Worm (Caenorhabditis elegans) whole organism, L2 larva: ENCODE data around the gene tpi-1.
A peak's percentile ranks its signal among the peaks of the same experiment; 100 is the strongest.

Source experiments
- C34F6.9 ChIP-seq: fragments of 150-350 bp; optimal IDR thresholded peaks from 2 replicates; lab custom pipeline; 2014; ENCODE audit warnings: missing biosample characterization, missing genetic modification characterization
- F13H6.1 ChIP-seq: sonication (generic microtip); optimal IDR thresholded peaks from 2 replicates; lab custom pipeline; 2016; ENCODE audit warnings: missing genetic modification characterization, missing compliant biosample characterization
- ZK546.5 ChIP-seq: sonication (generic microtip); optimal IDR thresholded peaks from 2 replicates; lab custom pipeline; 2017; ENCODE audit warnings: missing biosample characterization, missing genetic modification characterization
- alr-1 ChIP-seq: fragments of 150-350 bp; optimal IDR thresholded peaks from 2 replicates; lab custom pipeline; 2014; ENCODE audit warnings: missing biosample characterization, missing genetic modification characterization
- aly-2 ChIP-seq: fragments of 150-350 bp; optimal IDR thresholded peaks from 2 replicates; lab custom pipeline; 2014; ENCODE audit warnings: missing biosample characterization, missing genetic modification characterization
- ama-1 ChIP-seq: fragments of 150-350 bp; optimal IDR thresholded peaks from 2 replicates; lab custom pipeline; 2018; ENCODE audit warnings: inconsistent platforms
- blmp-1 ChIP-seq: sonication (generic microtip); optimal IDR thresholded peaks from 2 replicates; lab custom pipeline; 2017; ENCODE audit warnings: missing genetic modification characterization, mild to moderate bottlenecking, missing compliant biosample characterization, antibody characterized with exemption, moderate library complexity; ENCODE audit not compliant: insufficient read depth
- ceh-16 ChIP-seq: fragments of 150-350 bp; optimal IDR thresholded peaks from 2 replicates; lab custom pipeline; 2014; ENCODE audit warnings: missing biosample characterization, missing genetic modification characterization
- ceh-82 ChIP-seq: fragments of 150-350 bp; optimal IDR thresholded peaks from 2 replicates; lab custom pipeline; 2014; ENCODE audit warnings: missing biosample characterization, missing genetic modification characterization
- dmd-4 ChIP-seq: sonication (generic microtip); optimal IDR thresholded peaks from 2 replicates; lab custom pipeline; 2017; ENCODE audit warnings: missing biosample characterization, missing genetic modification characterization
- egl-27 ChIP-seq: sonication (generic microtip); optimal IDR thresholded peaks from 3 replicates; lab custom pipeline; 2017; ENCODE audit warnings: missing biosample characterization, missing genetic modification reagents, missing genetic modification characterization
- elt-1 ChIP-seq: fragments of 150-350 bp; optimal IDR thresholded peaks from 2 replicates; lab custom pipeline; 2014; ENCODE audit warnings: missing biosample characterization, missing genetic modification characterization
- elt-3 ChIP-seq: sonication (generic microtip); optimal IDR thresholded peaks from 2 replicates; lab custom pipeline; 2017; ENCODE audit warnings: missing biosample characterization, missing genetic modification characterization
- fos-1 ChIP-seq: fragments of 150-350 bp; optimal IDR thresholded peaks from 2 replicates; lab custom pipeline; 2014; ENCODE audit warnings: missing biosample characterization, missing genetic modification characterization
- gmeb-1 ChIP-seq: fragments of 150-350 bp; optimal IDR thresholded peaks from 2 replicates; lab custom pipeline; 2014; ENCODE audit warnings: missing biosample characterization, missing genetic modification characterization
- lin-13 ChIP-seq: fragments of 150-350 bp; optimal IDR thresholded peaks from 2 replicates; lab custom pipeline; 2014; ENCODE audit warnings: missing biosample characterization, missing genetic modification reagents, missing genetic modification characterization
- lin-39 ChIP-seq: fragments of 150-350 bp; optimal IDR thresholded peaks from 2 replicates; lab custom pipeline; 2014; ENCODE audit warnings: missing biosample characterization, missing genetic modification reagents, missing genetic modification characterization
- mab-5 ChIP-seq: fragments of 150-350 bp; optimal IDR thresholded peaks from 2 replicates; lab custom pipeline; 2014; ENCODE audit warnings: missing biosample characterization, missing genetic modification characterization
- mdl-1 ChIP-seq, 2 experiments: fragments of 150-350 bp in 1 of 2; sonication (generic microtip) in 1 of 2; optimal IDR thresholded peaks; 2 replicates each; lab custom pipeline; 2017; ENCODE audit warnings: missing biosample characterization in 2 of 2, missing genetic modification characterization in 2 of 2
- nhr-10 ChIP-seq: sonication (generic microtip); optimal IDR thresholded peaks from 2 replicates; lab custom pipeline; 2017; ENCODE audit warnings: missing biosample characterization, missing genetic modification characterization
- nhr-12 ChIP-seq: fragments of 150-350 bp; optimal IDR thresholded peaks from 2 replicates; lab custom pipeline; 2014; ENCODE audit warnings: missing biosample characterization, missing genetic modification characterization
- nhr-129 ChIP-seq: fragments of 150-350 bp; optimal IDR thresholded peaks from 2 replicates; lab custom pipeline; 2014; ENCODE audit warnings: missing biosample characterization, missing genetic modification characterization
- nhr-21 ChIP-seq: fragments of 150-350 bp; optimal IDR thresholded peaks from 2 replicates; lab custom pipeline; 2014; ENCODE audit warnings: missing biosample characterization, missing genetic modification characterization
- nhr-23 ChIP-seq: fragments of 150-350 bp; optimal IDR thresholded peaks from 2 replicates; lab custom pipeline; 2014; ENCODE audit warnings: missing biosample characterization, missing genetic modification reagents, missing genetic modification characterization
- nhr-237 ChIP-seq: fragments of 150-350 bp; optimal IDR thresholded peaks from 2 replicates; lab custom pipeline; 2014; ENCODE audit warnings: missing biosample characterization, missing genetic modification characterization
- nhr-25 ChIP-seq: fragments of 150-350 bp; sonication (generic microtip); optimal IDR thresholded peaks from 3 replicates; lab custom pipeline; 2014; ENCODE audit warnings: missing biosample characterization, missing genetic modification characterization
- nhr-6 ChIP-seq: fragments of 150-350 bp; optimal IDR thresholded peaks from 2 replicates; lab custom pipeline; 2014; ENCODE audit warnings: missing biosample characterization, missing genetic modification characterization
- nhr-77 ChIP-seq: fragments of 150-350 bp; optimal IDR thresholded peaks from 2 replicates; lab custom pipeline; 2014; ENCODE audit warnings: missing biosample characterization, missing genetic modification characterization
- sem-4 ChIP-seq: fragments of 150-350 bp; optimal IDR thresholded peaks from 2 replicates; lab custom pipeline; 2014; ENCODE audit warnings: missing biosample characterization, missing genetic modification reagents, missing genetic modification characterization
- skn-1 ChIP-seq: sonication (generic microtip); optimal IDR thresholded peaks from 2 replicates; lab custom pipeline; 2017; ENCODE audit warnings: missing biosample characterization, missing genetic modification characterization
- sma-3 ChIP-seq: sonication (generic microtip); optimal IDR thresholded peaks from 2 replicates; lab custom pipeline; 2016; ENCODE audit warnings: missing genetic modification reagents, missing genetic modification characterization, missing compliant biosample characterization
- sma-9 ChIP-seq, 2 experiments: fragments of 150-350 bp in 1 of 2; sonication (generic microtip) in 1 of 2; optimal IDR thresholded peaks; 2 replicates each; lab custom pipeline; 2014 to 2016; ENCODE audit warnings: missing genetic modification characterization in 2 of 2, mild to moderate bottlenecking in 1 of 2, missing biosample characterization in 1 of 2, missing compliant biosample characterization in 1 of 2, missing genetic modification reagents in 1 of 2, moderate library complexity in 1 of 2
- unc-55 ChIP-seq: fragments of 150-350 bp; sonication (generic microtip); optimal IDR thresholded peaks from 3 replicates; lab custom pipeline; 2014; ENCODE audit warnings: missing biosample characterization, missing genetic modification reagents, missing genetic modification characterization
- ztf-1 ChIP-seq: fragments of 200-800 bp; sonication (Bioruptor generic); conservative IDR thresholded peaks from 2 replicates; pipeline ENCODE4 v1.3.6; 2022; ENCODE audit warnings: missing genetic modification characterization, missing compliant biosample characterization
- ztf-4 ChIP-seq: fragments of 150-350 bp; optimal IDR thresholded peaks from 2 replicates; lab custom pipeline; 2014; ENCODE audit warnings: missing biosample characterization, missing genetic modification characterization

The tpi-1 gene

DNA sequence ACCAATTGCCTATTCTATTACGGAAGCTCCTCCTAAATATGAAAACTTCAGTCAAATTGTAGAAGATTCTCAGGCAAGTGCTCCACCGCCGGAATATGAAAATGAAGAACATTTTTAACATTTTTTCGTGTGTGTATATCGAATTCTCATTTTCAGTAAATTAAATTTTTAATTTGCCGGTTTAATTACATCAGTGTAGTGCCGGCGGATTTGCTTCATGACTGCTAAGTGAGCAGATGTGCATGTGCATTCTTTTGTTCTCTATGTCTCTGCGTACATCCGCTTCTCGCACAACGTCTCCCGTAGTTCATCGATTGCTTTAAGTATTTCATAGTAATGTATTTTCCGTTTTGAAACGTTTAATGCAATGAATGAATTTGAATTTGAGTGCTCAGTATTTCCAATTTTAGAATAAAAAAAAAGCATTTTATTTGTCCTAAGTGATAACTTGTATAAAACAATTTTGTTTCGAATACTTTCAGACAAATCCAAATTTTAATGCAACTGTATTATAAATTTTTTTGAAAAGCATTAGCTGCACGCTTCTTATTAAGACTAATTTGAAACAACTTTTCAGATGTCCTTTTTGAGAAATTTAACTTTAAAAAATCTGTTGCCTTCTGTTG lies 28.6 kb upstream of the tpi-1 start, which contains the start of gene Y17G7B.22:
Gene Y17G7B.22 (plus strand): TSS at position 576 of the 626 bp plus-strand sequence.
- TF ChIP-seq nhr-129 (tag; lab: Kevin White, UChicago) = no peak
- TF ChIP-seq mab-5 (tag; lab: Kevin White, UChicago) = no peak
- TF ChIP-seq unc-55 (GFP tag; lab: Kevin White, UChicago) = peak; percentile 8
- TF ChIP-seq sma-3 (GFP tag; lab: Kevin White, UChicago) = no peak
- TF ChIP-seq C34F6.9 (tag; lab: Kevin White, UChicago) = peak; percentile 34

DNA sequence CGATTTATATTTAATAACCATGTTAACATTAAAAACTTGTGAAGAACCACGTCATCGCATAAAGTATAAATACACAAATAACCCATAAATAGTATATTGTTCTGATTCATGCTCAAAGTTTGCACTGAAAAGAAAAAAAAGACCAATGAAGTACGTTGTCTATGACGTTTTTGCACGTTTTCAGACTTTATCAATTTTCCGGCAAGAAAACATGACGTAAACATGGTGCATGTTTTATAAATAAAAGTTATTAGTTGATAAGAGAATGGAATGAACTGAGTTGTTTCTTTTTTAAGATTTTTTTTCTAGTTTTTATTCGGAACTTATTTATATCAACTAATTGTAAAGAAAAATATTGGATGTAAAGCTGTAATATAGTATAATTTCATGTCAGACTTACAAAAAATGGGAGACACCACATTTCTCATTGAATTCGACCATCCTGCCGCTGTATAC lies 25.8 kb upstream of the tpi-1 start, which contains the start of gene arrd-8:
Gene arrd-8 (plus strand): TSS at position 406 of the 456 bp plus-strand sequence.
- TF ChIP-seq sma-9 (GFP tag; optimal IDR thresholded peaks at IDR 0.05; lab: Kevin White, UChicago) (peak; percentile 57), sma-9 (tag; optimal IDR thresholded peaks at IDR 0.05; lab: Kevin White, UChicago) (no peak), elt-1 (tag; lab: Kevin White, UChicago) (no peak), fos-1 (peak; percentile 85), gmeb-1 (peak; percentile 4), lin-13 (GFP tag; lab: Kevin White, UChicago) (no peak)
- TF ChIP-seq, all 48 proteins: peak for 3

DNA sequence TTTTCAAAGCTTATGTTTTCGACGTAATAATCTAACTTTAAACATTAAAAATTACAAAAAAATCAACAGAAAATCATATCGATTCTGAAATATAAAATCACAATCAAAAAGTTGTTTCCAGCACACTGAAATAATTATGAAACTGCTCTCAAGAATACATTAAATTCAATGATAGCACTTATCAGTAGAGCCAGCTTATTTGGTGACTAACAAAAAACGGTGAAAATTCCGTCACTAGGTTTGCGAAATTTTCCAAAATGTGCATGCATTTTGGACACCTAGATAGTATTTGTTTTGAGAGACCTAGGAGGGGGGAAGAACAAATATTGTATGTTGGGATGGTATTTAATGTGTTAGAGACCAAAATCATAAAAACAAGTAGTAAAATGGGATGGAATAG lies 24.1 kb upstream of the tpi-1 start:
- TF ChIP-seq aly-2 (no peak), sma-9 (GFP tag; optimal IDR thresholded peaks at IDR 0.05; lab: Kevin White, UChicago) (peak; percentile 13), sma-9 (tag; optimal IDR thresholded peaks at IDR 0.05; lab: Kevin White, UChicago) (no peak), fos-1 (peak; percentile 99), gmeb-1 (peak; percentile 30)

DNA sequence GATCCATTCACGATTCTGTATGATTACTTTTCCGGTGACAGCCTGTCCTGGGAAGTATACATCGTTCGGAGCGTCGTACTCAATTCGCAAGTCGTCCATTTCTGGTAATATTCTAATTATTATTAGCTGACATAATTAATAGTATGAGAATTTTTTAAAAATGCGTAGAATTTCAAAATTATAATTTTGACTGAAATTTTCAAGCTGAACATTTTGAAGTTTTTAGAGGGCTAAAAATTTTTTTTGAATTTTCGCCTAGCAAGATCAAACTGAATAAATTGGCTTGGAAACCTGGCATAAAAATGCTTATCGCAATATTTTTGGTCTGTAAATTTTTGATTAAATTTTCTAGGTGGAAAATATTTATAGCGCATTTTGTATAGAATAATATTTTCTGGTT lies 23.6 kb upstream of the tpi-1 start, which contains the start of gene arrd-7:
Gene arrd-7 (minus strand): TSS at position 101 of the 400 bp plus-strand sequence.
- TF ChIP-seq alr-1 (tag; lab: Kevin White, UChicago) (no peak), blmp-1 (no peak), elt-1 (tag; lab: Kevin White, UChicago) (no peak), nhr-25 (tag; lab: Kevin White, UChicago) (no peak), ceh-16 (tag; lab: Kevin White, UChicago) (no peak), mdl-1 (tag; optimal IDR thresholded peaks at IDR 0.05; lab: Kevin White, UChicago) (no peak), nhr-237 (tag; lab: Kevin White, UChicago) (no peak), sma-3 (GFP tag; lab: Kevin White, UChicago) (no peak), aly-2 (no peak), nhr-6 (no peak), ceh-82 (no peak), ztf-4 (tag; lab: Kevin White, UChicago) (no peak), lin-39 (no peak), elt-3 (tag; lab: Kevin White, UChicago) (no peak), skn-1 (tag; lab: Kevin White, UChicago) (no peak)
- TF ChIP-seq, all 48 proteins: peak for 0

DNA sequence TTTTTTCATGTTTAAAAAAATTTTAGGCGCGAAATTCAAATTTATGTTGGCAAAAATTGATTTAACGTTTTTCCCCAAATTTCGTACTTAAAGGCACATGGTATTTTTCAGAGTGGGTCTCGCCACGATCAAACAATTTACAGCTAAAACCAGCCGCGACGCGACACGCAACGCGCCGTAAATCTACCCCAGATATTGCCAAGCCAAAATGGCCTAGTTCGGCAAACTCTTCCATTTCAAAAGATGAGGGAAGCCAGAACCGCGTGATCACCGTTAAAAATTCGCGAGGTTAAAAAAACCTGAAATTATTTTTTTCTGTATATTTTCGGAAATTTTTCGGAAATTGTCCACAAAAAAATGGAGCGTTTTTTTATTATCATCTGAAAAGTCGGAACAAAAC lies 20.9 kb upstream of the tpi-1 start:
- TF ChIP-seq sem-4 (tag; lab: Kevin White, UChicago) = no peak
- no peak for TF ChIP-seq nhr-10 (tag; lab: Kevin White, UChicago)
- peak; percentile 56 for TF ChIP-seq nhr-25 (tag; lab: Kevin White, UChicago)
- peak; percentile 6 for TF ChIP-seq nhr-21
- TF ChIP-seq nhr-77 = no peak
- no peak for TF ChIP-seq F13H6.1 (tag; lab: Kevin White, UChicago)
- no peak for TF ChIP-seq ztf-1 (GFP tag; lab: Robert Waterston, UW)
- no peak for TF ChIP-seq nhr-12 (tag; lab: Kevin White, UChicago)

DNA sequence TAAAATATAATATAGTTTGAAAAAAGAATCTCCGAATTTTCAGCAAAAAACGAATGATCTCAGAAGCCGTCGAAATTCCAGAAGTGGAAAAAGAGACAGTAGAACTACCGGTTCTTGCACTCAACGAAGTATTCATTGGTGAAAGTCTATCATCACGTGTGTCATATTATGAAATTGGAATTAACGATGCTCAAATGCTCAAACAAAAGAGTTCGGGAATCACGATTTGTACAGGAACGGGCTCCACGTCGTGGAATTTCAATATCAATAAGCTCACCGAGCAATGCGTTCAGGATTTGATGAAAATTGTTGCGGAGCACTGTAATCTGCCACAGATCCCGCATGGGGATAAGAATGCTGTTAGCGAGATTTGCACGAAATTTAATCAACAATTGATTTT lies 19.4 kb upstream of the tpi-1 start:
- no peak for TF ChIP-seq nhr-23 (tag; lab: Kevin White, UChicago)
- TF ChIP-seq nhr-21 = no peak
- no peak for TF ChIP-seq ZK546.5
- peak; percentile 34 for TF ChIP-seq ama-1
- no peak for TF ChIP-seq nhr-6
- no peak for TF ChIP-seq egl-27 (tag; lab: Kevin White, UChicago)
- peak; percentile 18 for TF ChIP-seq sma-3 (GFP tag; lab: Kevin White, UChicago)
- TF ChIP-seq dmd-4 (tag; lab: Kevin White, UChicago) = no peak
- no peak for TF ChIP-seq nhr-237 (tag; lab: Kevin White, UChicago)
